Worm (Caenorhabditis elegans): Measurements from ENCODE around the gene scl-1.
A peak's percentile ranks its signal among the peaks of the same experiment; 100 is the strongest.

The scl-1 gene

ce11 chrIV:13036835-13037234 is 19.3 kb upstream of the scl-1 start:
- TF ChIP-seq daf-12 (tag; optimal IDR thresholded peaks at IDR 0.05) (no peak), lin-15B (tag; optimal IDR thresholded peaks at IDR 0.05) (no peak)

ce11 chrIV:13038888-13039287 is 17.2 kb upstream of the scl-1 start, which contains the start of gene F49E11.2:
Gene F49E11.2, minus strand, starts transcription at chrIV:13038988.
- no peak for TF ChIP-seq lin-39 (tag; optimal IDR thresholded peaks at IDR 0.05)
- TF ChIP-seq unc-62 (GFP tag; optimal IDR thresholded peaks at IDR 0.05), result no peak
- TF ChIP-seq fkh-2 (tag; optimal IDR thresholded peaks at IDR 0.05), result no peak
- TF ChIP-seq nhr-77 (tag; optimal IDR thresholded peaks at IDR 0.05), result no peak
- TF ChIP-seq hmg-11 (tag; optimal IDR thresholded peaks at IDR 0.05), result no peak
- TF ChIP-seq ztf-4 (tag; optimal IDR thresholded peaks at IDR 0.05), result no peak
- TF ChIP-seq R02D3.7 (tag; optimal IDR thresholded peaks at IDR 0.05), result no peak
- TF ChIP-seq ceh-82 (tag; optimal IDR thresholded peaks at IDR 0.05), result no peak
- TF ChIP-seq elt-3 (tag; optimal IDR thresholded peaks at IDR 0.05), result no peak
- no peak for TF ChIP-seq tbx-2 (tag; optimal IDR thresholded peaks at IDR 0.05)
- TF ChIP-seq fos-1 (tag; optimal IDR thresholded peaks at IDR 0.05), result no peak
- TF ChIP-seq nhr-11 (tag; optimal IDR thresholded peaks at IDR 0.05), result no peak
- TF ChIP-seq ceh-16 (tag; optimal IDR thresholded peaks at IDR 0.05), result no peak
- no peak for TF ChIP-seq aly-2 (tag; optimal IDR thresholded peaks at IDR 0.05)
- TF ChIP-seq elt-1 (tag; optimal IDR thresholded peaks at IDR 0.05), result no peak
- TF ChIP-seq jun-1 (tag; optimal IDR thresholded peaks at IDR 0.05), result no peak
- no peak for TF ChIP-seq unc-39 (tag; optimal IDR thresholded peaks at IDR 0.05)
- TF ChIP-seq sea-2 (GFP tag; optimal IDR thresholded peaks at IDR 0.05), result no peak

ce11 chrIV:13041486-13041885 is 14.6 kb upstream of the scl-1 start:
- TF ChIP-seq eor-1 (tag; optimal IDR thresholded peaks at IDR 0.05) (no peak), nhr-28 (tag; optimal IDR thresholded peaks at IDR 0.05) (no peak), nfya-1 (tag; optimal IDR thresholded peaks at IDR 0.05; ENCODE audit: insufficient read depth) (peak; percentile 79), ama-1 (optimal IDR thresholded peaks at IDR 0.05) (no peak)

- TF ChIP-seq nhr-25 (tag; optimal IDR thresholded peaks at IDR 0.05), result no peak
- no peak for TF ChIP-seq ceh-9 (tag; optimal IDR thresholded peaks at IDR 0.05)
- TF ChIP-seq tbx-2 (tag; optimal IDR thresholded peaks at IDR 0.05), result no peak
- no peak for TF ChIP-seq lin-15B (tag; optimal IDR thresholded peaks at IDR 0.05)
These were observed 14.0 kb upstream of the scl-1 start, which contains the start of gene amt-2 for ce11 chrIV:13042091-13042490. Gene amt-2, plus strand, starts transcription at chrIV:13042391.

ce11 chrIV:13044980-13045379 is 11.1 kb upstream of the scl-1 start:
- TF ChIP-seq R02D3.7 (tag; optimal IDR thresholded peaks at IDR 0.05), result no peak
- TF ChIP-seq fkh-2 (tag; optimal IDR thresholded peaks at IDR 0.05), result no peak

ce11 chrIV:13046848-13047247 is 9.3 kb upstream of the scl-1 start, which contains the start of gene scl-9:
Gene scl-9, plus strand, starts transcription at chrIV:13047148.
- no peak for TF ChIP-seq nhr-23 (tag; optimal IDR thresholded peaks at IDR 0.05)
- TF ChIP-seq nhr-43 (tag; optimal IDR thresholded peaks at IDR 0.05; ENCODE audit: poor library complexity, severe bottlenecking), result no peak
- TF ChIP-seq ceh-82 (tag; optimal IDR thresholded peaks at IDR 0.05), result no peak
- no peak for TF ChIP-seq hmg-11 (tag; optimal IDR thresholded peaks at IDR 0.05)

- TF ChIP-seq tbx-2 (tag; optimal IDR thresholded peaks at IDR 0.05) (no peak), pha-4 (tag; optimal IDR thresholded peaks at IDR 0.05) (no peak), lin-15B (tag; optimal IDR thresholded peaks at IDR 0.05) (no peak), pqm-1 (tag; optimal IDR thresholded peaks at IDR 0.05) (no peak), fos-1 (tag; optimal IDR thresholded peaks at IDR 0.05) (no peak), elt-1 (tag; optimal IDR thresholded peaks at IDR 0.05) (no peak), ceh-28 (tag; optimal IDR thresholded peaks at IDR 0.05) (no peak), nhr-77 (tag; optimal IDR thresholded peaks at IDR 0.05) (no peak), nhr-237 (tag; optimal IDR thresholded peaks at IDR 0.05) (no peak), nhr-23 (tag; optimal IDR thresholded peaks at IDR 0.05) (no peak), hmg-11 (tag; optimal IDR thresholded peaks at IDR 0.05) (no peak), ztf-11 (tag; optimal IDR thresholded peaks at IDR 0.05) (no peak), skn-1 (tag; optimal IDR thresholded peaks at IDR 0.05) (no peak), ceh-9 (tag; optimal IDR thresholded peaks at IDR 0.05) (no peak), lsy-12 (tag; optimal IDR thresholded peaks at IDR 0.05) (no peak), ztf-4 (tag; optimal IDR thresholded peaks at IDR 0.05) (no peak)
These were observed 8.0 kb upstream of the scl-1 start, which contains the start of gene scl-10 for ce11 chrIV:13048157-13048556. Gene scl-10, plus strand, starts transcription at chrIV:13048457.

All from whole organism, L3 larva.